Fruit fly (Drosophila melanogaster) whole organism, prepupa: ENCODE data around the gene CG43131.

Experiments used
- CG10631 ChIP-seq: fragments of 200-800 bp; sonication (Bioruptor generic); optimal IDR thresholded peaks from 2 replicates; lab custom pipeline; 2016; ENCODE audit warnings: missing biosample characterization, missing genetic modification characterization
- CG11762 ChIP-seq: fragments of 200-800 bp; sonication (Bioruptor generic); optimal IDR thresholded peaks from 3 replicates; lab custom pipeline; 2016; ENCODE audit warnings: missing biosample characterization, missing genetic modification characterization; ENCODE audit not compliant: insufficient read depth
- CG3032 ChIP-seq: fragments of 200-800 bp; optimal IDR thresholded peaks from 2 replicates; lab custom pipeline; 2019; ENCODE audit warnings: missing biosample characterization, mild to moderate bottlenecking, missing genetic modification characterization, moderate library complexity
- CG6163 ChIP-seq: fragments of 200-800 bp; sonication (Bioruptor generic); IDR thresholded peaks from 3 replicates; pipeline ENCODE4 v1.3.6; 2022; ENCODE audit warnings: missing biosample characterization, missing genetic modification characterization
- Eip93F ChIP-seq: fragments of 200-800 bp; sonication (Bioruptor generic); optimal IDR thresholded peaks from 2 replicates; lab custom pipeline; 2016; ENCODE audit warnings: missing biosample characterization, mild to moderate bottlenecking, missing genetic modification characterization
- Gug ChIP-seq: fragments of 200-800 bp; sonication (Bioruptor generic); IDR thresholded peaks from 2 replicates; pipeline ENCODE4 v1.3.6; 2022; ENCODE audit warnings: missing biosample characterization, missing genetic modification characterization
- Hr39 ChIP-seq: fragments of 200-800 bp; sonication (Bioruptor generic); optimal IDR thresholded peaks from 2 replicates; lab custom pipeline; 2016; ENCODE audit warnings: missing biosample characterization, missing genetic modification characterization
- Hr4 ChIP-seq: fragments of 200-800 bp; sonication (Bioruptor generic); optimal IDR thresholded peaks from 3 replicates; lab custom pipeline; 2016; ENCODE audit warnings: missing biosample characterization, missing genetic modification characterization
- Sox14 ChIP-seq: fragments of 200-800 bp; sonication (Bioruptor generic); optimal IDR thresholded peaks from 3 replicates; lab custom pipeline; 2016; ENCODE audit warnings: missing biosample characterization, missing genetic modification characterization
- achi ChIP-seq: fragments of 200-800 bp; sonication (Bioruptor generic); optimal IDR thresholded peaks from 3 replicates; lab custom pipeline; 2016; ENCODE audit warnings: missing biosample characterization, missing genetic modification characterization
- fd59A ChIP-seq: fragments of 200-800 bp; sonication (Bioruptor generic); optimal IDR thresholded peaks from 2 replicates; lab custom pipeline; 2017; ENCODE audit warnings: missing biosample characterization, mild to moderate bottlenecking, missing genetic modification characterization, missing genetic modification reagents
- ss ChIP-seq, 2 experiments: fragments of 200-800 bp; sonication (Bioruptor generic); optimal IDR thresholded peaks; 2 replicates in 1 of 2; 3 replicates in 1 of 2; lab custom pipeline; 2017 to 2018; ENCODE audit warnings: mild to moderate bottlenecking in 2 of 2, missing biosample characterization in 2 of 2, missing genetic modification characterization in 2 of 2, moderate library complexity in 1 of 2
- topi ChIP-seq: fragments of 200-800 bp; sonication (Bioruptor generic); optimal IDR thresholded peaks from 3 replicates; lab custom pipeline; 2016; ENCODE audit warnings: missing biosample characterization, missing genetic modification characterization

DNA sequence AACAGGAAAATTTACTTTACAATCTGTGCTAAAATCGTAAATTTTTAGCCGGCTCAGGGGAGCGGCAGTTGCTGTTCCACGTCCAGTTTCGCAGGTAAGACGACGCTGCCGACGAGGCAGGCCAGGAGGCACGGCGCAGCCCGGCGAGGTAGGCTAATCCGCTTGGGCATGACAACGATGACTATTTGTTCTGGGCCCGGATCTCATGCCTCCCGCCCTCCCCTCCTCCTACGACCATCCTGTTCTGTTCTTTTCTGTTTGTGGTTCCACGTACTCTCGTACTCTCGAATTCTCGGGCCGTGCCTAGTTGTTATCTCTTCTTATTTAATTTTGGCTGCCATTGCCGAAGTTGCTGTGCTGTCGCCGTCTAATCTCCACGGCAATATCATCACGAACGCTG is 18.7 kb downstream of the CG43131 start:
- no peak for TF ChIP-seq Hr39 (GFP tag; lab: Kevin White, UChicago)
- no peak for TF ChIP-seq CG10631 (GFP tag; lab: Kevin White, UChicago)
- TF ChIP-seq fd59A: no peak
- TF ChIP-seq CG11762 (GFP tag; lab: Kevin White, UChicago): no peak
- no peak for TF ChIP-seq Eip93F
- no peak for TF ChIP-seq Gug
- TF ChIP-seq CG3032 (tag; lab: Kevin White, UChicago): no peak
- no peak for TF ChIP-seq Hr4
- no peak for TF ChIP-seq CG6163 (GFP tag; lab: Robert Waterston, UW)
- no peak for TF ChIP-seq Sox14
- TF ChIP-seq ss (GFP tag; optimal IDR thresholded peaks at IDR 0.05; lab: Kevin White, UChicago): no peak
- no peak for TF ChIP-seq topi (GFP tag; lab: Kevin White, UChicago)
- TF ChIP-seq achi: no peak
